Fruit fly (Drosophila melanogaster) whole organism, embryonic: ENCODE measurements around the gene CG7985.

Source experiments
- ATbp ChIP-seq: fragments of 200-800 bp; sonication (Bioruptor generic); optimal IDR thresholded peaks from 2 replicates; lab custom pipeline; 2017; ENCODE audit warnings: missing biosample characterization, mild to moderate bottlenecking, missing genetic modification characterization, missing genetic modification reagents
- Abd-B ChIP-seq: fragments of 200-800 bp; sonication (Bioruptor generic); optimal IDR thresholded peaks from 2 replicates; lab custom pipeline; 2018; ENCODE audit warnings: missing biosample characterization, mild to moderate bottlenecking, missing genetic modification characterization, moderate library complexity
- Adf1 ChIP-seq: fragments of 200-800 bp; sonication (Bioruptor generic); IDR thresholded peaks from 2 replicates; pipeline ENCODE4 v1.3.6; 2022; ENCODE audit warnings: missing biosample characterization, missing genetic modification characterization
- Bteb2 ChIP-seq: fragments of 200-800 bp; sonication (Bioruptor generic); optimal IDR thresholded peaks from 2 replicates; lab custom pipeline; 2016; ENCODE audit warnings: missing biosample characterization, missing genetic modification characterization
- CG10321 ChIP-seq: fragments of 200-800 bp; sonication (Bioruptor generic); IDR thresholded peaks from 2 replicates; pipeline ENCODE4 v1.3.6; 2022; ENCODE audit warnings: missing biosample characterization, missing genetic modification characterization
- CG11247 ChIP-seq: fragments of 200-800 bp; sonication (Bioruptor generic); IDR thresholded peaks from 2 replicates; pipeline ENCODE4 v1.3.6; 2022; ENCODE audit warnings: missing biosample characterization, missing genetic modification characterization
- CG12219 ChIP-seq: fragments of 200-800 bp; sonication (Bioruptor generic); optimal IDR thresholded peaks from 3 replicates; lab custom pipeline; 2018; ENCODE audit warnings: missing biosample characterization, mild to moderate bottlenecking, missing genetic modification characterization
- CG15479 ChIP-seq: fragments of 200-800 bp; sonication (Bioruptor generic); optimal IDR thresholded peaks from 3 replicates; lab custom pipeline; 2019; ENCODE audit warnings: missing biosample characterization, mild to moderate bottlenecking, missing genetic modification characterization, moderate library complexity
- CG1603 ChIP-seq: fragments of 200-800 bp; sonication (Bioruptor generic); optimal IDR thresholded peaks from 2 replicates; lab custom pipeline; 2019; ENCODE audit warnings: missing biosample characterization, mild to moderate bottlenecking, missing genetic modification characterization, moderate library complexity
- CG17361 ChIP-seq: fragments of 200-800 bp; sonication (Bioruptor generic); IDR thresholded peaks from 3 replicates; pipeline ENCODE4 v1.3.6; 2022; ENCODE audit warnings: missing biosample characterization, missing genetic modification characterization
- CG1792 ChIP-seq: fragments of 200-800 bp; sonication (Bioruptor generic); optimal IDR thresholded peaks from 2 replicates; lab custom pipeline; 2016; ENCODE audit warnings: missing biosample characterization, missing genetic modification characterization
- CG18619 ChIP-seq: fragments of 200-800 bp; sonication (Bioruptor generic); optimal IDR thresholded peaks from 3 replicates; lab custom pipeline; 2017; ENCODE audit warnings: missing biosample characterization, mild to moderate bottlenecking, missing genetic modification characterization
- CG2712 ChIP-seq: fragments of 200-800 bp; optimal IDR thresholded peaks from 3 replicates; lab custom pipeline; 2019; ENCODE audit warnings: missing biosample characterization, mild to moderate bottlenecking, missing genetic modification characterization, moderate library complexity
- CG2875 ChIP-seq: fragments of 200-800 bp; sonication (Bioruptor generic); optimal IDR thresholded peaks from 2 replicates; lab custom pipeline; 2017; ENCODE audit warnings: missing biosample characterization, mild to moderate bottlenecking, missing genetic modification characterization, missing genetic modification reagents
- CG32767 ChIP-seq: fragments of 200-800 bp; sonication (Bioruptor generic); IDR thresholded peaks from 2 replicates; pipeline ENCODE4 v1.3.6; 2022; ENCODE audit warnings: missing biosample characterization, missing genetic modification characterization
- CG3281 ChIP-seq: fragments of 200-800 bp; sonication (Bioruptor generic); optimal IDR thresholded peaks from 3 replicates; lab custom pipeline; 2017; ENCODE audit warnings: missing biosample characterization, mild to moderate bottlenecking, missing genetic modification characterization
- CG34422 ChIP-seq: fragments of 200-800 bp; sonication (Bioruptor generic); IDR thresholded peaks from 3 replicates; pipeline ENCODE4 v1.3.6; 2022; ENCODE audit warnings: missing biosample characterization, missing genetic modification characterization
- CG4282 ChIP-seq: fragments of 200-800 bp; sonication (Bioruptor generic); optimal IDR thresholded peaks from 2 replicates; lab custom pipeline; 2016; ENCODE audit warnings: missing biosample characterization, missing genetic modification characterization
- CG8478 ChIP-seq: fragments of >200 bp; optimal IDR thresholded peaks from 2 replicates; lab custom pipeline; 2018
- CG8944 ChIP-seq: fragments of 200-800 bp; sonication (Bioruptor generic); optimal IDR thresholded peaks from 3 replicates; lab custom pipeline; 2016; ENCODE audit warnings: missing biosample characterization, missing genetic modification characterization
- CG9797 ChIP-seq: fragments of 200-800 bp; sonication (Bioruptor generic); optimal IDR thresholded peaks from 3 replicates; lab custom pipeline; 2018; ENCODE audit warnings: missing biosample characterization, mild to moderate bottlenecking, missing genetic modification characterization
- Camta ChIP-seq: fragments of 200-800 bp; sonication (Bioruptor generic); optimal IDR thresholded peaks from 2 replicates; lab custom pipeline; 2016; ENCODE audit warnings: missing biosample characterization, missing genetic modification characterization
- CrebB ChIP-seq: fragments of 200-800 bp; sonication (Bioruptor generic); optimal IDR thresholded peaks from 3 replicates; lab custom pipeline; 2018; ENCODE audit warnings: missing biosample characterization, mild to moderate bottlenecking, missing genetic modification characterization
- Dad ChIP-seq: fragments of 200-800 bp; sonication (Bioruptor generic); optimal IDR thresholded peaks from 3 replicates; lab custom pipeline; 2016; ENCODE audit warnings: missing biosample characterization, missing genetic modification characterization
- E2f2 ChIP-seq: fragments of 200-800 bp; sonication (Bioruptor generic); IDR thresholded peaks from 2 replicates; pipeline ENCODE4 v1.3.6; 2022; ENCODE audit warnings: missing biosample characterization, missing genetic modification characterization
- HLH54F ChIP-seq: fragments of 200-800 bp; sonication (Bioruptor generic); optimal IDR thresholded peaks from 3 replicates; lab custom pipeline; 2016; ENCODE audit warnings: missing biosample characterization, missing genetic modification characterization
- Hmr ChIP-seq: fragments of 200-800 bp; sonication (Bioruptor generic); optimal IDR thresholded peaks from 3 replicates; lab custom pipeline; 2017; ENCODE audit warnings: mild to moderate bottlenecking, missing biosample characterization, missing genetic modification reagents, missing genetic modification characterization
- Hr3 ChIP-seq: fragments of 200-800 bp; sonication (Bioruptor generic); optimal IDR thresholded peaks from 3 replicates; lab custom pipeline; 2016; ENCODE audit warnings: missing biosample characterization, missing genetic modification characterization
- MESR4 ChIP-seq: fragments of 200-800 bp; sonication (Bioruptor generic); optimal IDR thresholded peaks from 2 replicates; lab custom pipeline; 2018; ENCODE audit warnings: missing biosample characterization, mild to moderate bottlenecking, missing genetic modification characterization, moderate library complexity
- MTF-1 ChIP-seq: fragments of 200-800 bp; sonication (Bioruptor generic); optimal IDR thresholded peaks from 2 replicates; lab custom pipeline; 2018; ENCODE audit warnings: missing biosample characterization, mild to moderate bottlenecking, missing genetic modification characterization, borderline replicate concordance
- Mad ChIP-seq: fragments of 200-800 bp; sonication (Bioruptor generic); optimal IDR thresholded peaks from 2 replicates; lab custom pipeline; 2016; ENCODE audit warnings: missing biosample characterization, missing genetic modification characterization
- Max ChIP-seq: fragments of 200-800 bp; sonication (Bioruptor generic); optimal IDR thresholded peaks from 2 replicates; lab custom pipeline; 2016; ENCODE audit warnings: missing biosample characterization, mild to moderate bottlenecking, missing genetic modification characterization
- Spps ChIP-seq: fragments of 200-800 bp; sonication (Bioruptor generic); optimal IDR thresholded peaks from 2 replicates; lab custom pipeline; 2018; ENCODE audit warnings: missing biosample characterization, mild to moderate bottlenecking, missing genetic modification characterization
- Xrp1 ChIP-seq: fragments of 200-800 bp; sonication (Bioruptor generic); IDR thresholded peaks from 2 replicates; pipeline ENCODE4 v1.3.6; 2022; ENCODE audit warnings: missing biosample characterization, missing genetic modification characterization
- ara ChIP-seq: fragments of 200-800 bp; sonication (Bioruptor generic); IDR thresholded peaks from 2 replicates; pipeline ENCODE4 v1.3.6; 2022; ENCODE audit warnings: missing biosample characterization, missing genetic modification characterization
- bsh ChIP-seq, 2 experiments: fragments of 200-800 bp; sonication (Bioruptor generic); optimal IDR thresholded peaks; 2 replicates each; lab custom pipeline; 2017 to 2018; ENCODE audit warnings: mild to moderate bottlenecking in 2 of 2, missing biosample characterization in 2 of 2, missing genetic modification characterization in 2 of 2, moderate library complexity in 1 of 2
- chinmo ChIP-seq: fragments of 200-800 bp; sonication (Bioruptor generic); IDR thresholded peaks from 4 replicates; pipeline ENCODE4 v1.3.6; 2022; ENCODE audit warnings: missing biosample characterization, missing genetic modification characterization; ENCODE audit not compliant: partially characterized antibody
- crp ChIP-seq, 2 experiments: fragments of 200-800 bp; sonication (Bioruptor generic); optimal IDR thresholded peaks; 2 replicates in 1 of 2; 3 replicates in 1 of 2; lab custom pipeline; 2017; ENCODE audit warnings: missing biosample characterization in 2 of 2, missing genetic modification characterization in 2 of 2, mild to moderate bottlenecking in 1 of 2, moderate library complexity in 1 of 2
- dpn ChIP-seq, 2 experiments: fragments of 200-800 bp; sonication (Bioruptor generic); optimal IDR thresholded peaks; 3 replicates each; lab custom pipeline; 2016; ENCODE audit warnings: missing biosample characterization in 2 of 2, missing genetic modification characterization in 2 of 2
- gem ChIP-seq: fragments of 200-800 bp; sonication (Bioruptor generic); optimal IDR thresholded peaks from 2 replicates; lab custom pipeline; 2019; ENCODE audit warnings: missing biosample characterization, mild to moderate bottlenecking, missing genetic modification characterization, moderate library complexity
- gsb-n ChIP-seq: fragments of 200-800 bp; sonication (Bioruptor generic); optimal IDR thresholded peaks from 3 replicates; lab custom pipeline; 2018; ENCODE audit warnings: missing biosample characterization, mild to moderate bottlenecking, missing genetic modification characterization
- nmo ChIP-seq: fragments of 200-800 bp; sonication (Bioruptor generic); optimal IDR thresholded peaks from 2 replicates; lab custom pipeline; 2018; ENCODE audit warnings: missing biosample characterization, mild to moderate bottlenecking, missing genetic modification characterization, moderate library complexity
- ranshi ChIP-seq: fragments of 200-800 bp; sonication (Bioruptor generic); IDR thresholded peaks from 2 replicates; pipeline ENCODE4 v1.3.6; 2022; ENCODE audit warnings: missing biosample characterization, missing genetic modification characterization
- sens ChIP-seq: fragments of 200-800 bp; sonication (Bioruptor generic); peaks from one replicate; lab custom pipeline; 2016; ENCODE audit warnings: missing biosample characterization, missing genetic modification characterization
- slou ChIP-seq: fragments of 200-800 bp; sonication (Bioruptor generic); optimal IDR thresholded peaks from 3 replicates; lab custom pipeline; 2016; ENCODE audit warnings: missing biosample characterization, missing genetic modification characterization
- tin ChIP-seq: fragments of 200-800 bp; sonication (Bioruptor generic); optimal IDR thresholded peaks from 3 replicates; lab custom pipeline; 2016; ENCODE audit warnings: missing biosample characterization, missing genetic modification characterization
- tll ChIP-seq, 2 experiments: fragments of 200-800 bp in 1 of 2; fragments of >200 bp in 1 of 2; sonication (Bioruptor generic) in 1 of 2; optimal IDR thresholded peaks; 2 replicates each; lab custom pipeline; 2017 to 2019; ENCODE audit warnings: missing biosample characterization in 2 of 2, missing genetic modification characterization in 2 of 2, mild to moderate bottlenecking in 1 of 2, moderate library complexity in 1 of 2
- zen ChIP-seq: fragments of 200-800 bp; sonication (Bioruptor generic); optimal IDR thresholded peaks from 3 replicates; lab custom pipeline; 2018; ENCODE audit warnings: missing biosample characterization, mild to moderate bottlenecking, missing genetic modification characterization, moderate library complexity

CG7985 gene

DNA sequence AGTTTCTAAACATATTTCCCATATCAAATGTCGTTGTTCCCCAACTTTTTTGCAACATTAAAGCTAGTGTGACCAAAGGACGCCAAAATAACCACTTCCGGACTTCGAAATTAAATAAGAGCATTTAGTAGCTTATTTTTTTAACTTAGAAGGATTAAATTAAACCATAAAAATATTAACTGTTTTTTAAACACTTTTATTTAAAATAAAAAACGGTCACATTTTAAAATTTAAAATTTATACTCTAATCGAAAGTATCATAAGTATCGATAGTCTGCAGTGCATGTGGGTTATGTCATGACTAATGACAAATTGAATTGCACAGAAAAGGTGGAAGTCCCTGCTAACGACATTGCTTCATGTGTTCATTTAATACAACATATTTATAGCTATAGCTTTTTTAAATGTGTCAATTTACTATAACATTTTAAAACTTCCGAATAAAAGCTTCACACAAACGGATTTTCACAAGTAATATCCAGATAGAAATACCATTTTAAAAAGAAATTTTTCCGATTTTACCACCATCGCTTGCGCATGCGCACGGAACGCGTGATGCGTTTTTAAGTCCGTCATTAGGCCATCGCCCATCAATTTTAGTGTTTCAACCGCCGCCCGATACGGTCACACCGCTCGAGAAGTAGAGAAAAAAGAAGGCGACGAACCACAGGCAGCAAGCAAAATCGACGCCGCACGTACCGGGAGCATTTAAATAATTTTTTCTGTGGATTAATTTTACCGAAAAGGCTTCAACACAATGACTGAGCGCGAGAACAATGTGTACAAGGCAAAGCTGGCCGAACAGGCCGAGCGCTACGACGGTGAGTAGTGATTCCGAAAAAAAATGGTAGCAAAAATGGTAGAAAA is 42.7 kb downstream of the CG7985 start, which contains the start of the genes CG7156 and 14-3-3epsilon (continued):
- TF ChIP-seq zen (tag; lab: Kevin White, UChicago) (peak; percentile 57), sens (peak; percentile 91), Dad (GFP tag; lab: Kevin White, UChicago) (no peak), dpn (GFP tag; optimal IDR thresholded peaks at IDR 0.05; lab: Kevin White, UChicago) (peak in 1 of 2 experiments; percentile 45), crp (GFP tag; optimal IDR thresholded peaks at IDR 0.05; lab: Kevin White, UChicago) (peak in 1 of 2 experiments; percentile 4), ara (GFP tag; lab: Robert Waterston, UW) (no peak), MTF-1 (GFP tag; lab: Kevin White, UChicago) (peak; percentile 16), Adf1 (peak; percentile 41; the same call in 1 of the 2 replicates), gsb-n (tag; lab: Kevin White, UChicago) (peak; percentile 37), gem (peak; percentile 71), CrebB (tag; lab: Kevin White, UChicago) (no peak), CG8478 (peak; percentile 91), CG2712 (tag; lab: Kevin White, UChicago) (peak; percentile 63), nmo (peak; percentile 76), Bteb2 (GFP tag; lab: Kevin White, UChicago) (no peak), Spps (tag; lab: Kevin White, UChicago) (peak; percentile 9), CG8944 (GFP tag; lab: Kevin White, UChicago) (no peak), CG18619 (GFP tag; lab: Kevin White, UChicago) (peak; percentile 29), Abd-B (GFP tag; lab: Kevin White, UChicago) (peak; percentile 71), CG2875 (peak; percentile 15), CG17361 (GFP tag; lab: Robert Waterston, UW) (peak; percentile 73; the same call in 2 of the 3 replicates), slou (GFP tag; lab: Kevin White, UChicago) (peak; percentile 16), CG10321 (GFP tag; lab: Robert Waterston, UW) (no peak), HLH54F (GFP tag; lab: Kevin White, UChicago) (no peak), Max (GFP tag; lab: Kevin White, UChicago) (peak; percentile 47), bsh (GFP tag; optimal IDR thresholded peaks at IDR 0.05; lab: Kevin White, UChicago) (peak in 1 of 2 experiments; percentile 65), ATbp (GFP tag; lab: Kevin White, UChicago) (peak; percentile 3), CG1603 (tag; lab: Kevin White, UChicago) (peak; percentile 18), Hmr (peak; percentile 46), CG3281 (GFP tag; lab: Kevin White, UChicago) (no peak), Hr3 (GFP tag; lab: Kevin White, UChicago) (peak; percentile 37), CG11247 (GFP tag; lab: Robert Waterston, UW) (no peak), tll (GFP tag; optimal IDR thresholded peaks at IDR 0.05; lab: Kevin White, UChicago) (peak; percentile 1 to 80), E2f2 (peak; percentile 48), Xrp1 (GFP tag; lab: Robert Waterston, UW) (peak; percentile 60), chinmo (GFP tag; lab: Robert Waterston, UW) (no peak), CG1792 (GFP tag; lab: Kevin White, UChicago) (no peak), MESR4 (peak; percentile 88), CG9797 (GFP tag; lab: Kevin White, UChicago) (peak; percentile 96), CG34422 (GFP tag; lab: Robert Waterston, UW) (peak; percentile 69; the same call in 2 of the 3 replicates), tin (GFP tag; lab: Kevin White, UChicago) (peak; percentile 19), ranshi (peak; percentile 50; the same call in 1 of the 2 replicates), CG4282 (GFP tag; lab: Kevin White, UChicago) (peak; percentile 9), Camta (GFP tag; lab: Kevin White, UChicago) (peak; percentile 25), CG32767 (peak; percentile 63), CG15479 (GFP tag; lab: Kevin White, UChicago) (peak; percentile 60), Mad (GFP tag; lab: Kevin White, UChicago) (peak; percentile 23), CG12219 (peak; percentile 37)
